Worm (Caenorhabditis elegans) whole organism, L4/young adult: Measurements from ENCODE around the gene W07B8.4.

ENCODE experiments used
- W03F9.2 ChIP-seq: fragments of 150-350 bp; optimal IDR thresholded peaks from 2 replicates; lab custom pipeline; 2014; ENCODE audit warnings: missing biosample characterization, missing genetic modification characterization
- dao-5 ChIP-seq: sonication (generic microtip); optimal IDR thresholded peaks from 2 replicates; lab custom pipeline; 2016; ENCODE audit warnings: missing genotype, missing genetic modification characterization, moderate library complexity, missing compliant biosample characterization

- TF ChIP-seq W03F9.2 (no peak), dao-5 (tag; lab: Kevin White, UChicago) (no peak)
These were observed 29.0 kb upstream of the W07B8.4 start for ce11 chrV:1160716-1161115.
